Fruit fly (Drosophila melanogaster) whole organism, embryonic: ENCODE data around the gene SCaMC.

Experiments
- ATbp ChIP-seq: fragments of 200-800 bp; sonication (Bioruptor generic); optimal IDR thresholded peaks from 2 replicates; lab custom pipeline; 2017; ENCODE audit warnings: missing biosample characterization, mild to moderate bottlenecking, missing genetic modification characterization, missing genetic modification reagents
- Asciz ChIP-seq: fragments of 200-800 bp; sonication (Bioruptor generic); optimal IDR thresholded peaks from 2 replicates; lab custom pipeline; 2017; ENCODE audit warnings: missing biosample characterization, mild to moderate bottlenecking, missing genetic modification characterization, missing genetic modification reagents
- Atf3 ChIP-seq: fragments of 200-800 bp; sonication (Bioruptor generic); optimal IDR thresholded peaks from 3 replicates; lab custom pipeline; 2016; ENCODE audit warnings: missing biosample characterization, missing genetic modification characterization
- CG10366 ChIP-seq: fragments of 200-800 bp; sonication (Bioruptor generic); IDR thresholded peaks from 2 replicates; pipeline ENCODE4 v1.3.6; 2022; ENCODE audit warnings: missing biosample characterization, missing genetic modification characterization
- CG12236 ChIP-seq: fragments of 200-800 bp; sonication (Bioruptor generic); optimal IDR thresholded peaks from 2 replicates; lab custom pipeline; 2016; ENCODE audit warnings: missing biosample characterization, missing genetic modification characterization
- CG12299 ChIP-seq: fragments of 200-800 bp; sonication (Bioruptor generic); optimal IDR thresholded peaks from 2 replicates; lab custom pipeline; 2018; ENCODE audit warnings: missing biosample characterization, mild to moderate bottlenecking, missing genetic modification characterization
- CG14441 ChIP-seq: fragments of 200-800 bp; sonication (Bioruptor generic); IDR thresholded peaks from 2 replicates; pipeline ENCODE4 v1.3.6; 2022; ENCODE audit warnings: missing biosample characterization, missing genetic modification characterization
- CG1529 ChIP-seq: fragments of 200-800 bp; sonication (Bioruptor generic); optimal IDR thresholded peaks from 3 replicates; lab custom pipeline; 2018; ENCODE audit warnings: missing biosample characterization, missing genetic modification characterization
- CG1603 ChIP-seq: fragments of 200-800 bp; sonication (Bioruptor generic); optimal IDR thresholded peaks from 2 replicates; lab custom pipeline; 2019; ENCODE audit warnings: missing biosample characterization, mild to moderate bottlenecking, missing genetic modification characterization, moderate library complexity
- CG17361 ChIP-seq: fragments of 200-800 bp; sonication (Bioruptor generic); IDR thresholded peaks from 3 replicates; pipeline ENCODE4 v1.3.6; 2022; ENCODE audit warnings: missing biosample characterization, missing genetic modification characterization
- CG17385 ChIP-seq: fragments of 200-800 bp; sonication (Bioruptor generic); optimal IDR thresholded peaks from 3 replicates; lab custom pipeline; 2018; ENCODE audit warnings: missing biosample characterization, mild to moderate bottlenecking, missing genetic modification characterization
- CG17568 ChIP-seq: fragments of 200-800 bp; sonication (Bioruptor generic); optimal IDR thresholded peaks from 2 replicates; lab custom pipeline; 2018; ENCODE audit warnings: missing biosample characterization, mild to moderate bottlenecking, missing genetic modification characterization, moderate library complexity
- CG2199 ChIP-seq: fragments of 200-800 bp; sonication (Bioruptor generic); IDR thresholded peaks from 3 replicates; pipeline ENCODE4 v1.3.6; 2022; ENCODE audit warnings: missing biosample characterization, missing genetic modification characterization
- CG2202 ChIP-seq: fragments of 200-800 bp; sonication (Bioruptor generic); optimal IDR thresholded peaks from 2 replicates; lab custom pipeline; 2018; ENCODE audit warnings: missing biosample characterization, mild to moderate bottlenecking, missing genetic modification characterization
- CG34422 ChIP-seq: fragments of 200-800 bp; sonication (Bioruptor generic); IDR thresholded peaks from 3 replicates; pipeline ENCODE4 v1.3.6; 2022; ENCODE audit warnings: missing biosample characterization, missing genetic modification characterization
- CG4730 ChIP-seq: fragments of 200-800 bp; sonication (Bioruptor generic); IDR thresholded peaks from 2 replicates; pipeline ENCODE4 v1.3.6; 2022; ENCODE audit warnings: missing biosample characterization, missing genetic modification characterization
- CG6254 ChIP-seq: fragments of 200-800 bp; sonication (Bioruptor generic); optimal IDR thresholded peaks from 3 replicates; lab custom pipeline; 2017; ENCODE audit warnings: mild to moderate bottlenecking, missing biosample characterization, missing genetic modification reagents, missing genetic modification characterization
- CG6683 ChIP-seq: fragments of 200-800 bp; sonication (Bioruptor generic); optimal IDR thresholded peaks from 2 replicates; lab custom pipeline; 2017; ENCODE audit warnings: missing biosample characterization, mild to moderate bottlenecking, missing genetic modification characterization, missing genetic modification reagents
- CG6854 ChIP-seq: fragments of 200-800 bp; sonication (Bioruptor generic); optimal IDR thresholded peaks from 3 replicates; lab custom pipeline; 2017; ENCODE audit warnings: missing biosample characterization, mild to moderate bottlenecking, missing genetic modification characterization
- CG8359 ChIP-seq: fragments of 200-800 bp; sonication (Bioruptor generic); optimal IDR thresholded peaks from 2 replicates; lab custom pipeline; 2017; ENCODE audit warnings: missing biosample characterization, mild to moderate bottlenecking, missing genetic modification characterization, borderline replicate concordance
- CG8924 ChIP-seq: fragments of 200-800 bp; optimal IDR thresholded peaks from 3 replicates; lab custom pipeline; 2019; ENCODE audit warnings: missing biosample characterization, mild to moderate bottlenecking, missing genetic modification characterization, moderate library complexity
- Chrac-16 ChIP-seq: fragments of 200-800 bp; sonication (Bioruptor generic); optimal IDR thresholded peaks from 3 replicates; lab custom pipeline; 2016; ENCODE audit warnings: missing biosample characterization, missing genetic modification characterization
- CoRest ChIP-seq: fragments of 200-800 bp; sonication (Bioruptor generic); optimal IDR thresholded peaks from 3 replicates; lab custom pipeline; 2018; ENCODE audit warnings: missing biosample characterization, mild to moderate bottlenecking, missing genetic modification characterization, moderate library complexity
- Gug ChIP-seq: fragments of 200-800 bp; sonication (Bioruptor generic); IDR thresholded peaks from 4 replicates; pipeline ENCODE4 v1.3.6; 2022; ENCODE audit warnings: missing biosample characterization, missing genetic modification characterization
- H2.0 ChIP-seq: fragments of 200-800 bp; sonication (Bioruptor generic); IDR thresholded peaks from 2 replicates; pipeline ENCODE4 v1.3.6; 2022; ENCODE audit warnings: missing biosample characterization, missing genetic modification characterization
- Hr39 ChIP-seq: fragments of >200 bp; optimal IDR thresholded peaks from 2 replicates; lab custom pipeline; 2017
- MESR4 ChIP-seq: fragments of 200-800 bp; sonication (Bioruptor generic); optimal IDR thresholded peaks from 2 replicates; lab custom pipeline; 2018; ENCODE audit warnings: missing biosample characterization, mild to moderate bottlenecking, missing genetic modification characterization, moderate library complexity
- NFAT ChIP-seq: fragments of 200-800 bp; sonication (Bioruptor generic); IDR thresholded peaks from 2 replicates; pipeline ENCODE4 v1.3.6; 2022; ENCODE audit warnings: missing biosample characterization, missing genetic modification characterization
- Neu2 ChIP-seq: fragments of 200-800 bp; sonication (Bioruptor generic); optimal IDR thresholded peaks from 3 replicates; lab custom pipeline; 2016; ENCODE audit warnings: missing biosample characterization, missing genetic modification characterization, borderline replicate concordance
- Ptx1 ChIP-seq: fragments of 200-800 bp; sonication (Bioruptor generic); IDR thresholded peaks from 2 replicates; pipeline ENCODE4 v1.3.6; 2022; ENCODE audit warnings: missing biosample characterization, missing genetic modification characterization
- Sox100B ChIP-seq: fragments of 200-800 bp; sonication (Bioruptor generic); optimal IDR thresholded peaks from 3 replicates; lab custom pipeline; 2018; ENCODE audit warnings: missing biosample characterization, mild to moderate bottlenecking, missing genetic modification characterization
- Sry-β ChIP-seq: fragments of 200-800 bp; sonication (Bioruptor generic); optimal IDR thresholded peaks from 2 replicates; lab custom pipeline; 2018; ENCODE audit warnings: missing biosample characterization, mild to moderate bottlenecking, missing genetic modification characterization, moderate library complexity
- Trl ChIP-seq, 3 experiments: fragments of >200 bp in 2 of 3; fragments of 200-800 bp in 1 of 3; sonication (Bioruptor generic) in 1 of 3; optimal IDR thresholded peaks; 2 replicates in 1 of 3; 3 replicates in 2 of 3; lab custom pipeline; 2016 to 2017; ENCODE audit warnings: missing biosample characterization in 1 of 3, missing genetic modification characterization in 1 of 3
- cato ChIP-seq: fragments of 200-800 bp; sonication (Bioruptor generic); optimal IDR thresholded peaks from 2 replicates; lab custom pipeline; 2016; ENCODE audit warnings: missing biosample characterization, missing genetic modification characterization, borderline replicate concordance
- caup ChIP-seq: fragments of 200-800 bp; sonication (Bioruptor generic); optimal IDR thresholded peaks from 3 replicates; lab custom pipeline; 2017; ENCODE audit warnings: missing biosample characterization, mild to moderate bottlenecking, missing genetic modification characterization, moderate library complexity; ENCODE audit not compliant: severe bottlenecking
- crp ChIP-seq, 2 experiments: fragments of 200-800 bp; sonication (Bioruptor generic); optimal IDR thresholded peaks; 2 replicates in 1 of 2; 3 replicates in 1 of 2; lab custom pipeline; 2017; ENCODE audit warnings: missing biosample characterization in 2 of 2, missing genetic modification characterization in 2 of 2, mild to moderate bottlenecking in 1 of 2, moderate library complexity in 1 of 2
- dpn ChIP-seq, 2 experiments: fragments of 200-800 bp; sonication (Bioruptor generic); optimal IDR thresholded peaks; 3 replicates each; lab custom pipeline; 2016; ENCODE audit warnings: missing biosample characterization in 2 of 2, missing genetic modification characterization in 2 of 2
- gsb-n ChIP-seq: fragments of 200-800 bp; sonication (Bioruptor generic); optimal IDR thresholded peaks from 3 replicates; lab custom pipeline; 2018; ENCODE audit warnings: missing biosample characterization, mild to moderate bottlenecking, missing genetic modification characterization
- hbn ChIP-seq: fragments of 200-800 bp; sonication (Bioruptor generic); IDR thresholded peaks from 2 replicates; pipeline ENCODE4 v1.3.6; 2022; ENCODE audit warnings: missing biosample characterization, missing genetic modification characterization; ENCODE audit not compliant: partially characterized antibody
- ind ChIP-seq: fragments of 200-800 bp; sonication (Bioruptor generic); optimal IDR thresholded peaks from 3 replicates; lab custom pipeline; 2016; ENCODE audit warnings: missing biosample characterization, missing genetic modification characterization
- pnt ChIP-seq: fragments of 200-800 bp; sonication (Bioruptor generic); optimal IDR thresholded peaks from 3 replicates; lab custom pipeline; 2016; ENCODE audit warnings: missing biosample characterization, missing genetic modification characterization
- prd ChIP-seq, 3 experiments: fragments of >200 bp in 2 of 3; fragments of 200-800 bp in 1 of 3; sonication (Bioruptor generic) in 1 of 3; optimal IDR thresholded peaks in 2 of 3; IDR thresholded peaks in 1 of 3; 2 replicates in 2 of 3; 3 replicates in 1 of 3; pipeline versions ENCODE4 v1.3.6 to Lab custom; 2017 to 2022; ENCODE audit warnings: missing biosample characterization in 1 of 3, missing genetic modification characterization in 1 of 3
- pum ChIP-seq: fragments of 200-800 bp; sonication (Bioruptor generic); optimal IDR thresholded peaks from 2 replicates; lab custom pipeline; 2016; ENCODE audit warnings: missing biosample characterization, missing genetic modification characterization
- repo ChIP-seq: fragments of 200-800 bp; sonication (Bioruptor generic); optimal IDR thresholded peaks from 2 replicates; lab custom pipeline; 2016; ENCODE audit warnings: missing biosample characterization, missing genetic modification characterization
- seq ChIP-seq: fragments of 200-800 bp; sonication (Bioruptor generic); IDR thresholded peaks from 2 replicates; pipeline ENCODE4 v1.3.6; 2022; ENCODE audit warnings: missing biosample characterization, missing genetic modification characterization
- ttk ChIP-seq: fragments of 200-800 bp; sonication (Bioruptor generic); IDR thresholded peaks from 2 replicates; pipeline ENCODE4 v2.1.2; 2022; ENCODE audit warnings: missing biosample characterization, missing genetic modification characterization
- zen ChIP-seq: fragments of 200-800 bp; sonication (Bioruptor generic); optimal IDR thresholded peaks from 3 replicates; lab custom pipeline; 2018; ENCODE audit warnings: missing biosample characterization, mild to moderate bottlenecking, missing genetic modification characterization, moderate library complexity

The SCaMC gene

DNA sequence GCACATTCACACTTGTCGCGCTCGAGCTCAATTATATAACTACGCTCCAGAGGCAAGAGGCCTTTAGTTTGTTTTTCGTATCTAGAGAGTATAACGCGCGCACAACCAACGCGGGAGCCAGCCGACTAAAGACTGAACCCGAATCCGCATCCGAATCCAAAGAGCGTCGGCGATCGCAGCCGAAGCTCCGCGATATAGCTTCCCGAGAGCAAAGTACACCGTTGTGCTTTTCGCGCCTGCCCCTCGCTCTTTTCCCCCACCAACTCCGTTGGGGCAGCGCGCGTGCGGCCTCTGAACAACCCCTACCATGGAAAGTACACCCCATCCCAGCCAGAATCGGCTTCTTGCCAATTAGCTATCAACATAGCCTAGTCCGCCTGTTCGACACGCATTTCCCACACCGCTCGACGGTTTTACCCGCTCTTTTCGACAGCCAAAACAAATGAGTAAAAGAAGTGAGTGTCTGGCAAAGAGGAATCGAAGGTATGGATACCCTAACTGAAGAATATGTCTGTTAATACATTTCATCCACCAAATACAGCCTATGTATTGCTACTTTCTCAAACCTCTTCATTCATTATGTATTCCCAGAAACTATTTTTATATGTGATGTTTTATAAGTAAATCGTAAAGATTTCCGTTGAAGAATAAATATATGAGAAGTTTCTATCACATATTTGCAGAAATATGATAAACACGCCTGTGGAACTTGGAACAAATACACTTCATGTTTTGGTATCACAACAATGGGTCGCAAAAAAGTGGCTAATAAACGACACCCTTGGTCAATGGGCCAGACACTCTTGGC, 5.9 kb downstream of the SCaMC start (continued):
- TF ChIP-seq NFAT (GFP tag; lab: Robert Waterston, UW) (peak; percentile 73), CG4730 (GFP tag; lab: Robert Waterston, UW) (no peak), dpn (GFP tag; optimal IDR thresholded peaks at IDR 0.05; lab: Kevin White, UChicago) (no peak), MESR4 (no peak), CG8359 (GFP tag; lab: Kevin White, UChicago) (no peak), crp (GFP tag; optimal IDR thresholded peaks at IDR 0.05; lab: Kevin White, UChicago) (no peak), CG2202 (tag; lab: Kevin White, UChicago) (no peak), CG1603 (tag; lab: Kevin White, UChicago) (peak; percentile 15), Ptx1 (GFP tag; lab: Robert Waterston, UW) (peak; percentile 14; the same call in 1 of the 2 replicates), Neu2 (no peak), CG8924 (tag; lab: Kevin White, UChicago) (no peak), pum (GFP tag; lab: Kevin White, UChicago) (no peak), seq (GFP tag; lab: Robert Waterston, UW) (peak; percentile 60; the same call in 1 of the 2 replicates), CG17361 (peak; percentile 27; the same call in 1 of the 3 replicates), CG12236 (GFP tag; lab: Kevin White, UChicago) (no peak), CG10366 (GFP tag; lab: Robert Waterston, UW) (peak; percentile 47; the same call in 1 of the 2 replicates), CG6254 (peak; percentile 59), ATbp (no peak), pnt (GFP tag; lab: Kevin White, UChicago) (no peak), zen (tag; lab: Kevin White, UChicago) (no peak), prd (optimal IDR thresholded peaks at IDR 0.05; lab: Kevin White, UChicago) (no peak), prd (GFP tag; IDR thresholded peaks at IDR 0.05; lab: Robert Waterston, UW) (peak; percentile 26; the same call in 2 of the 3 replicates), CG34422 (peak; percentile 51; the same call in 1 of the 3 replicates), hbn (no peak), ttk (GFP tag; lab: Robert Waterston, UW) (peak; percentile 95), Asciz (no peak), CG17568 (GFP tag; lab: Kevin White, UChicago) (no peak), Trl (optimal IDR thresholded peaks at IDR 0.05; lab: Kevin White, UChicago) (peak; percentile 49 to 69), Trl (GFP tag; optimal IDR thresholded peaks at IDR 0.05; lab: Kevin White, UChicago) (peak; percentile 5), H2.0 (GFP tag; lab: Robert Waterston, UW) (0 out of 2 replicates have a peak, but pooled peaks have one; percentile 11), Hr39 (lab: Kevin White, UChicago) (no peak), CG2199 (GFP tag; lab: Robert Waterston, UW) (no peak), cato (GFP tag; lab: Kevin White, UChicago) (no peak), CG1529 (GFP tag; lab: Kevin White, UChicago) (no peak), CoRest (tag; lab: Kevin White, UChicago) (no peak), Gug (GFP tag; lab: Robert Waterston, UW) (no peak), CG12299 (tag; lab: Kevin White, UChicago) (no peak), Chrac-16 (no peak), CG17385 (peak; percentile 30), gsb-n (tag; lab: Kevin White, UChicago) (no peak), Atf3 (no peak), caup (GFP tag; lab: Kevin White, UChicago) (peak; percentile 61), CG14441 (GFP tag; lab: Robert Waterston, UW) (no peak), repo (GFP tag; lab: Kevin White, UChicago) (no peak), Sry-β (GFP tag; lab: Kevin White, UChicago) (no peak), CG6854 (GFP tag; lab: Kevin White, UChicago) (no peak), CG6683 (no peak), ind (GFP tag; lab: Kevin White, UChicago) (peak; percentile 10), Sox100B (GFP tag; lab: Kevin White, UChicago) (no peak)
